Worm (Caenorhabditis elegans): ENCODE data around the gene ccm-3.
A peak's percentile ranks its signal among the peaks of the same experiment; 100 is the strongest.

ccm-3 gene

ce11 chrII:10566458-10566857, 40.6 kb downstream of the ccm-3 start:
- TF ChIP-seq zfh-2 (GFP tag; conservative IDR thresholded peaks at IDR 0.05) (peak; percentile 59), ztf-6 (GFP tag; IDR thresholded peaks at IDR 0.05) (no peak)

ce11 chrII:10564578-10564977, 42.5 kb downstream of the ccm-3 start, which contains the start of the genes C06A1.6 and C06A1.7:
Gene C06A1.6 (minus strand): TSS chrII:10564678.
Gene C06A1.7 (plus strand): TSS chrII:10564891.
- TF ChIP-seq Y53F4B.3 (GFP tag; IDR thresholded peaks at IDR 0.05) = no peak

DNA sequence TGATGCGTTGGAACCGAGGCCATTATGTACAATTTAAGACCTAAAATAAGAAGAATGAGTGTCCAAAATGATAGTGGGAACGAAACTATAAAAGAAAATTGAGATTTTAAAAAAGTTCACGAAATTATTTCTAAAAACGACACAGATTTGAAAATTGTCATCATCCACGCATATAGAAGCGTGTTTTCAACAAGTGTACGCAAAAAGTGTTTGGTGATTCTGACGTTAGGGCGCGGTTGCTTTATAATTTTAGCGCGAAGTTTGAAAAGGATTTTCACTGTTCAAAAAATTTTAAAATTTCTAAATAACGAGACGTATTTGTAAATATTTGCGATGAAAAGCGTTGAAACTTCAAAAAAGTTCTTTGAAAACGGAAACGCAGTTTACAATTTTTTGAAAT, 43.7 kb downstream of the ccm-3 start, which contains the start of gene cdc-48.1:
TSS of gene cdc-48.1 (minus strand) at position 40 of the 400 bp plus-strand sequence.
- peak; percentile 99 for TF ChIP-seq ztf-6 (GFP tag; IDR thresholded peaks at IDR 0.05)
- peak; percentile 98 for TF ChIP-seq C06A6.2 (GFP tag; conservative IDR thresholded peaks at IDR 0.05)
- peak; percentile 99 for TF ChIP-seq lin-40 (tag; optimal IDR thresholded peaks at IDR 0.05)
- peak; percentile 98 for TF ChIP-seq F37B4.10 (GFP tag; IDR thresholded peaks at IDR 0.05)
- peak; percentile 93 for TF ChIP-seq F57C9.4 (tag; optimal IDR thresholded peaks at IDR 0.05)
- peak; percentile 92 for TF ChIP-seq nhr-120 (GFP tag; IDR thresholded peaks at IDR 0.05)
- TF ChIP-seq fkh-3 (tag; optimal IDR thresholded peaks at IDR 0.05) = peak; percentile 59
- peak; percentile 100 for TF ChIP-seq mcd-1 (GFP tag; IDR thresholded peaks at IDR 0.05)
- peak; percentile 86 to 87 for TF ChIP-seq rec-8 (tag; optimal IDR thresholded peaks at IDR 0.05)
- TF ChIP-seq ztf-26 (tag; optimal IDR thresholded peaks at IDR 0.05) = peak; percentile 99
- peak; percentile 100 for TF ChIP-seq pbrm-1 (GFP tag; IDR thresholded peaks at IDR 0.05)
- TF ChIP-seq hlh-12 (tag; optimal IDR thresholded peaks at IDR 0.05) = no peak
- peak; percentile 96 for TF ChIP-seq F33H1.4 (GFP tag; IDR thresholded peaks at IDR 0.05)
- peak; percentile 89 for TF ChIP-seq ztf-18 (tag; optimal IDR thresholded peaks at IDR 0.05)
- peak; percentile 83; the same call in 1 of the 2 replicates for TF ChIP-seq sea-2 (GFP tag; IDR thresholded peaks at IDR 0.05)
- TF ChIP-seq madf-6 (GFP tag; IDR thresholded peaks at IDR 0.05) = peak; percentile 99
- peak; percentile 95 for TF ChIP-seq hmg-20 (GFP tag; IDR thresholded peaks at IDR 0.05)
- TF ChIP-seq chd-7 (tag; optimal IDR thresholded peaks at IDR 0.05) = peak; percentile 99
- TF ChIP-seq madf-8 (GFP tag; conservative IDR thresholded peaks at IDR 0.05) = peak; percentile 94
- TF ChIP-seq snpc-4 (GFP tag; optimal IDR thresholded peaks at IDR 0.05) = peak; percentile 91
- peak; percentile 92 to 95 (median 93) for TF ChIP-seq snpc-4 (tag; optimal IDR thresholded peaks at IDR 0.05)
- TF ChIP-seq B0035.1 (tag; optimal IDR thresholded peaks at IDR 0.05) = peak; percentile 95
- TF ChIP-seq B0261.1 (tag; optimal IDR thresholded peaks at IDR 0.05) = peak; percentile 48
- peak; percentile 94 for TF ChIP-seq ceh-40 (GFP tag; IDR thresholded peaks at IDR 0.05)
- TF ChIP-seq hrde-1 (tag; optimal IDR thresholded peaks at IDR 0.05; ENCODE audit: borderline replicate concordance) = peak; percentile 96
- TF ChIP-seq lsl-1 (GFP tag; optimal IDR thresholded peaks at IDR 0.05) = peak; percentile 96
- TF ChIP-seq madf-3 (GFP tag; IDR thresholded peaks at IDR 0.05) = peak; percentile 98
- peak; percentile 100 for TF ChIP-seq tlf-1 (GFP tag; optimal IDR thresholded peaks at IDR 0.05)
- TF ChIP-seq Y56A3A.18 (GFP tag; IDR thresholded peaks at IDR 0.05) = peak; percentile 97
- peak; percentile 99 for TF ChIP-seq C17E4.6 (GFP tag; IDR thresholded peaks at IDR 0.05)
- TF ChIP-seq somi-1 (GFP tag; optimal IDR thresholded peaks at IDR 0.05) = peak; percentile 99
- TF ChIP-seq attf-3 (GFP tag; conservative IDR thresholded peaks at IDR 0.05) = peak; percentile 94
- peak; percentile 87 for TF ChIP-seq xnd-1 (tag; optimal IDR thresholded peaks at IDR 0.05)
- TF ChIP-seq snpc-3.4 (tag; optimal IDR thresholded peaks at IDR 0.05) = peak; percentile 99
- TF ChIP-seq aptf-2 (GFP tag; conservative IDR thresholded peaks at IDR 0.05) = peak; percentile 90
- TF ChIP-seq hsf-1 (GFP tag; IDR thresholded peaks at IDR 0.05) = peak; percentile 94
- TF ChIP-seq egl-44 (GFP tag; IDR thresholded peaks at IDR 0.05) = peak; percentile 98
- TF ChIP-seq nfyb-1 (GFP tag; IDR thresholded peaks at IDR 0.05) = peak; percentile 99
- TF ChIP-seq repo-1 (tag; optimal IDR thresholded peaks at IDR 0.05) = peak; percentile 98
- peak; percentile 98 to 100 (median 100) for TF ChIP-seq lin-35 (GFP tag; optimal IDR thresholded peaks at IDR 0.05)
- peak; percentile 99 for TF ChIP-seq F23B12.7 (tag; optimal IDR thresholded peaks at IDR 0.05; ENCODE audit: insufficient read depth)
- TF ChIP-seq bed-1 (GFP tag; IDR thresholded peaks at IDR 0.05) = peak; percentile 91
- TF ChIP-seq madf-10 (tag; optimal IDR thresholded peaks at IDR 0.05) = peak; percentile 97

Data from whole organism, young adult.